Fruit fly (Drosophila melanogaster) whole organism, adult: ENCODE results near the gene shep.

ENCODE experiments used
- CG11617 ChIP-seq: fragments of 200-800 bp; sonication (Bioruptor generic); optimal IDR thresholded peaks from 2 replicates; lab custom pipeline; 2017; ENCODE audit warnings: mild to moderate bottlenecking, missing biosample characterization, missing genetic modification reagents, missing genetic modification characterization
- CG12768 ChIP-seq: fragments of 200-800 bp; sonication (Bioruptor generic); optimal IDR thresholded peaks from 2 replicates; lab custom pipeline; 2017; ENCODE audit warnings: missing biosample characterization, missing genetic modification characterization, mild to moderate bottlenecking, moderate library complexity, missing genetic modification reagents
- CG14711 ChIP-seq: fragments of 200-800 bp; sonication (Bioruptor generic); optimal IDR thresholded peaks from 2 replicates; lab custom pipeline; 2018; ENCODE audit warnings: missing biosample characterization, mild to moderate bottlenecking, missing genetic modification characterization, moderate library complexity
- CG1620 ChIP-seq: fragments of 200-800 bp; sonication (Bioruptor generic); optimal IDR thresholded peaks from 2 replicates; lab custom pipeline; 2016; ENCODE audit warnings: missing biosample characterization, missing genetic modification characterization
- CG33017 ChIP-seq: fragments of 200-800 bp; sonication (Bioruptor generic); optimal IDR thresholded peaks from 2 replicates; lab custom pipeline; 2018; ENCODE audit warnings: missing biosample characterization, mild to moderate bottlenecking, missing genetic modification characterization, moderate library complexity
- CG5204 ChIP-seq: fragments of 200-800 bp; sonication (Bioruptor generic); optimal IDR thresholded peaks from 2 replicates; lab custom pipeline; 2016; ENCODE audit warnings: missing biosample characterization, missing genetic modification characterization
- CG7045 ChIP-seq: fragments of 200-800 bp; sonication (Bioruptor generic); optimal IDR thresholded peaks from 2 replicates; lab custom pipeline; 2017; ENCODE audit warnings: missing biosample characterization, mild to moderate bottlenecking, missing genetic modification characterization
- CG7101 ChIP-seq: fragments of 200-800 bp; sonication (Bioruptor generic); optimal IDR thresholded peaks from 2 replicates; lab custom pipeline; 2018; ENCODE audit warnings: missing biosample characterization, mild to moderate bottlenecking, missing genetic modification characterization, moderate library complexity
- Clk ChIP-seq: fragments of 200-800 bp; sonication (Bioruptor generic); optimal IDR thresholded peaks from 2 replicates; lab custom pipeline; 2017; ENCODE audit warnings: missing biosample characterization, missing genetic modification characterization
- Crg-1 ChIP-seq: fragments of 200-800 bp; sonication (Bioruptor generic); optimal IDR thresholded peaks from 2 replicates; lab custom pipeline; 2016; ENCODE audit warnings: missing biosample characterization, missing genetic modification characterization
- Hr96 ChIP-seq: fragments of 200-800 bp; sonication (Bioruptor generic); optimal IDR thresholded peaks from 2 replicates; lab custom pipeline; 2016; ENCODE audit warnings: missing biosample characterization, missing genetic modification characterization
- Mnt ChIP-seq: fragments of 200-800 bp; sonication (Bioruptor generic); optimal IDR thresholded peaks from 2 replicates; lab custom pipeline; 2016; ENCODE audit warnings: missing biosample characterization, mild to moderate bottlenecking, missing genetic modification characterization
- bab1 ChIP-seq: fragments of 200-800 bp; sonication (Bioruptor generic); optimal IDR thresholded peaks from 3 replicates; lab custom pipeline; 2019; ENCODE audit warnings: missing biosample characterization, mild to moderate bottlenecking, missing genetic modification characterization, moderate library complexity
- cic ChIP-seq: fragments of 200-800 bp; sonication (Bioruptor generic); optimal IDR thresholded peaks from 2 replicates; lab custom pipeline; 2017; ENCODE audit warnings: missing biosample characterization, mild to moderate bottlenecking, missing genetic modification characterization, moderate library complexity
- cnc ChIP-seq, 2 experiments: fragments of >200 bp; optimal IDR thresholded peaks; 2 replicates each; lab custom pipeline; 2017
- kay ChIP-seq: fragments of 200-800 bp; sonication (Bioruptor generic); peaks from one replicate; lab custom pipeline; 2016; ENCODE audit warnings: missing biosample characterization, missing genetic modification characterization, borderline replicate concordance
- ovo ChIP-seq: fragments of 200-800 bp; sonication (Bioruptor generic); optimal IDR thresholded peaks from 2 replicates; lab custom pipeline; 2016; ENCODE audit warnings: missing biosample characterization, missing genetic modification characterization
- pad ChIP-seq: fragments of 200-800 bp; sonication (Bioruptor generic); optimal IDR thresholded peaks from 3 replicates; lab custom pipeline; 2017; ENCODE audit warnings: missing biosample characterization, missing genetic modification characterization, mild to moderate bottlenecking, moderate library complexity, missing genetic modification reagents
- tj ChIP-seq: fragments of 200-800 bp; sonication (Bioruptor generic); optimal IDR thresholded peaks from 3 replicates; lab custom pipeline; 2017; ENCODE audit warnings: missing biosample characterization, mild to moderate bottlenecking, missing genetic modification characterization, moderate library complexity
- toe ChIP-seq: fragments of 200-800 bp; sonication (Bioruptor generic); optimal IDR thresholded peaks from 2 replicates; lab custom pipeline; 2016; ENCODE audit warnings: missing biosample characterization, missing genetic modification characterization

Gene shep

dm6 chr3L:5275558-5275957 lies 2.2 kb downstream of the shep start:
- TF ChIP-seq ovo (GFP tag; lab: Kevin White, UChicago), result no peak
- no peak for TF ChIP-seq tj
- no peak for TF ChIP-seq pad (GFP tag; lab: Kevin White, UChicago)
- no peak for TF ChIP-seq Crg-1 (GFP tag; lab: Kevin White, UChicago)
- no peak for TF ChIP-seq CG7101
- TF ChIP-seq CG33017 (tag; lab: Kevin White, UChicago), result no peak
- TF ChIP-seq CG7045 (GFP tag; lab: Kevin White, UChicago), result no peak
- TF ChIP-seq cnc (optimal IDR thresholded peaks at IDR 0.05; lab: Kevin White, UChicago), result no peak
- no peak for TF ChIP-seq CG14711 (tag; lab: Kevin White, UChicago)
- no peak for TF ChIP-seq toe (GFP tag; lab: Kevin White, UChicago)
- no peak for TF ChIP-seq CG1620 (GFP tag; lab: Kevin White, UChicago)
- TF ChIP-seq CG5204, result no peak
- no peak for TF ChIP-seq cic (GFP tag; lab: Kevin White, UChicago)
- no peak for TF ChIP-seq CG11617
- TF ChIP-seq bab1, result no peak
- no peak for TF ChIP-seq Hr96
- TF ChIP-seq Clk (GFP tag; lab: Kevin White, UChicago), result no peak
- TF ChIP-seq Mnt (GFP tag; lab: Kevin White, UChicago), result no peak

dm6 chr3L:5273237-5273636 lies 4.5 kb downstream of the shep start:
- TF ChIP-seq ovo (GFP tag; lab: Kevin White, UChicago) (no peak), cic (GFP tag; lab: Kevin White, UChicago) (no peak), CG12768 (GFP tag; lab: Kevin White, UChicago) (no peak), kay (GFP tag; lab: Kevin White, UChicago) (no peak), CG14711 (tag; lab: Kevin White, UChicago) (no peak), Clk (GFP tag; lab: Kevin White, UChicago) (no peak), CG5204 (no peak), bab1 (no peak), CG11617 (no peak), CG1620 (GFP tag; lab: Kevin White, UChicago) (no peak), CG7045 (GFP tag; lab: Kevin White, UChicago) (no peak), Crg-1 (GFP tag; lab: Kevin White, UChicago) (no peak), Mnt (GFP tag; lab: Kevin White, UChicago) (no peak), CG33017 (tag; lab: Kevin White, UChicago) (no peak)

DNA sequence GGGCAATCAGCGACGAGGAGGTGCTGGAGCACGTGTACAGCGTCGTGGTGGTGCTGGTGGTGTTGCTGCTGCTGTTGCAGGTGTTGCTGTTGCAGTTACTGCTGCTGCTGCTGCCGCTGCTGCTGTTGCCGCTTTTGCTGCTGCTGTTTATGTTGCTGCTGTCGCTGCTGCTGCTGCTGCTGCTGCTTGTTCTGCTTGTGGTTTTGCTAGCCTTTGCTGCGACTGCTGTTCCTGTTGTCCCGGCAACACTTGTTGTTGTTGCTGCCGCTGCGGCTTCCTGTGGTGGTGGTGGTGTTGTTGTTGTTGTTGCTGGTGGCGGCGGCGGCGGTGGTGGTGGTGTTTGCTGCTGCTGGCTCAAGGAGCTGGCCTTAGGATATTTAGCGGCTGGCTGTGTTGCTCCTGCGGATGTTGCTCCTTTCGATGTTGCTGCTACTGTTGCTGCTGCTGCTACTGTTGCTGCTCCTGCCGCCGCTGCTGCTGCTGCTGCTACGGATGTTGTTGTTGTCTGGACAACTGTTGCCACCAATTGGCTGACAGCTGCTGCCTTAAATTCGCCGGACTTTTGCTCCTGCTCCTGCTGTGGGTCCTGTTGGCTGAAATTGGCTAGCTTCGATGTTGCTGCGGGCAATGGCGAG lies 6.2 kb downstream of the shep start:
- TF ChIP-seq Crg-1 (GFP tag; lab: Kevin White, UChicago) (no peak), bab1 (no peak), ovo (GFP tag; lab: Kevin White, UChicago) (no peak), Hr96 (no peak), Mnt (GFP tag; lab: Kevin White, UChicago) (no peak), cic (GFP tag; lab: Kevin White, UChicago) (no peak), CG5204 (no peak), Clk (GFP tag; lab: Kevin White, UChicago) (no peak), CG33017 (tag; lab: Kevin White, UChicago) (no peak), CG7101 (no peak)

DNA sequence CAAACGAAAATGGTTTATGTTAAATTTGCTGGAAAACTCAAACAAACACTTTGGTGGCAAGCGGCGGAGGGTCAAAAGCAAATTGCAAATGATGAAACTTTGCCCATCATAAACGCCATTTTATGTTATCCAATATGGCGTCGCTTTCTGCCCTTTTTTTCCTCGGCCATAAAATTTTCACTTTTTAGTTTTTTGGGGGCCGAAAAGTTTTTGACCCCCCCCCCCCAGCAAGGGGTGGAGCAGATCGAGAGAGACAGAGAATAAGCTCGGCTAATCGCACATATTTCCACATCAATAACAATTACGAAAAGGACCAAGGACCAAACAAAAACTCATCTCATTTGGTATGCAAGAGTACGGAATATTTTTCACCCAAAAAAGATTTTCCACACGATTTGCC lies 9.3 kb downstream of the shep start:
- no peak for TF ChIP-seq cnc (optimal IDR thresholded peaks at IDR 0.05; lab: Kevin White, UChicago)
- TF ChIP-seq CG12768 (GFP tag; lab: Kevin White, UChicago), result no peak
- no peak for TF ChIP-seq CG5204
- TF ChIP-seq pad (GFP tag; lab: Kevin White, UChicago), result no peak
- no peak for TF ChIP-seq ovo (GFP tag; lab: Kevin White, UChicago)

dm6 chr3L:5252500-5253007 lies 25.2 kb downstream of the shep start:
- no peak for TF ChIP-seq Hr96
- TF ChIP-seq CG33017 (tag; lab: Kevin White, UChicago), result no peak
- no peak for TF ChIP-seq bab1
- no peak for TF ChIP-seq CG12768 (GFP tag; lab: Kevin White, UChicago)
- TF ChIP-seq CG1620 (GFP tag; lab: Kevin White, UChicago), result no peak
- TF ChIP-seq Mnt (GFP tag; lab: Kevin White, UChicago), result no peak
- TF ChIP-seq Clk (GFP tag; lab: Kevin White, UChicago), result no peak
- no peak for TF ChIP-seq CG7101
- no peak for TF ChIP-seq kay (GFP tag; lab: Kevin White, UChicago)
- TF ChIP-seq CG5204, result no peak
- no peak for TF ChIP-seq cic (GFP tag; lab: Kevin White, UChicago)
- no peak for TF ChIP-seq toe (GFP tag; lab: Kevin White, UChicago)

DNA sequence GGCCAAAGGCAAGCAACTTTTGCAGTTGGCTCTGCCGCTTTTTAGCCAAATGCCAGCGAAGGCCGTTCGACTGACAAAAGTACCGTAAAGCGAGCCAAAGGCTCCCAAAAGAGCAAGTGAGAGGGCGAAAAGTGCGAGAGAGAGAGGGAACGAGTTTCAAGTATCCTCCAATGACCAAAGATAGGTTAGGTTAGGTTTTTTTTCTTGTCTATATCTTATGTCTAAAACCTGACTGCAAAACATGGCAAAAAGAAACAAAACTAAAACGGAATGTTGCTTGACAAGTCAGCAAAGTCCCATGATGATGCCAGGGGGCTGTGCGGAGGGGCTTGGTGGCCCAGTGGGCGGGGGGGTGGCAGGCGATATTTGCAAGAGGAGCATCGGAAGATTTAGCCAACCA lies 26.3 kb downstream of the shep start:
- no peak for TF ChIP-seq cnc (optimal IDR thresholded peaks at IDR 0.05; lab: Kevin White, UChicago)
- TF ChIP-seq CG7101, result no peak
- TF ChIP-seq tj, result no peak
- no peak for TF ChIP-seq CG1620 (GFP tag; lab: Kevin White, UChicago)
- TF ChIP-seq Clk (GFP tag; lab: Kevin White, UChicago), result no peak
- no peak for TF ChIP-seq ovo (GFP tag; lab: Kevin White, UChicago)
- no peak for TF ChIP-seq CG33017 (tag; lab: Kevin White, UChicago)
- no peak for TF ChIP-seq CG5204
- TF ChIP-seq Hr96, result no peak
- TF ChIP-seq cic (GFP tag; lab: Kevin White, UChicago), result no peak
- no peak for TF ChIP-seq CG14711 (tag; lab: Kevin White, UChicago)
- TF ChIP-seq Crg-1 (GFP tag; lab: Kevin White, UChicago), result no peak
- no peak for TF ChIP-seq CG12768 (GFP tag; lab: Kevin White, UChicago)
- TF ChIP-seq CG11617, result no peak
